Worm (Caenorhabditis elegans): ENCODE results near the gene frpr-21.

DNA sequence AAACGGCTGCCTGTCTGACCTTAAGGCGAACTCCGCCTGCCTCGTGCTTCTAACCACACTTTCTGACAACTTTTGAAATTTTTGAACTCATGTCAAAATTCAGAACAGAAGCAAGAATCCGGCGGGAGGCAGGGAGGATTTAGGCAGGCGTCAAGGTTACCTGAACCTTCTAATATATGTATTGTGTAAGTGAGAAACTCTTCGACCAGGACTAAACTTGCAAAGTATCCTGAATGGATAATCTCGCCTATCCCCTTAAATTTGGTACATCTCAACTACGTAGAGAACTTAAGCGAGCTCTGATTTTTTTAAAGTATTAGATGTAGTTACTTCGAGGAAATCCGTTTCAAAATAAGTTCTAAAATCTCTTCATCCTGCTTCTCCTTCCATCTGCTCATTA, 10.9 kb downstream of the frpr-21 start, which contains the start of gene E04D5.5:
- TF ChIP-seq W03F9.2 (tag; optimal IDR thresholded peaks at IDR 0.05) (no peak), him-1 (tag; optimal IDR thresholded peaks at IDR 0.05) (no peak), dao-5 (tag; optimal IDR thresholded peaks at IDR 0.05) (no peak)

All from whole organism, L4/young adult.